Fruit fly (Drosophila melanogaster) Kc167 (cell line): ENCODE results near the gene HIPP1.

Experiments
- Myc ChIP-seq: fragments of >200 bp; optimal IDR thresholded peaks from 2 replicates; lab custom pipeline; 2017; ENCODE audit warnings: missing external identifiers
- ttk ChIP-seq: sonication (Bioruptor generic); optimal IDR thresholded peaks from 2 replicates; lab custom pipeline; 2017; ENCODE audit warnings: missing external identifiers

HIPP1 gene

DNA sequence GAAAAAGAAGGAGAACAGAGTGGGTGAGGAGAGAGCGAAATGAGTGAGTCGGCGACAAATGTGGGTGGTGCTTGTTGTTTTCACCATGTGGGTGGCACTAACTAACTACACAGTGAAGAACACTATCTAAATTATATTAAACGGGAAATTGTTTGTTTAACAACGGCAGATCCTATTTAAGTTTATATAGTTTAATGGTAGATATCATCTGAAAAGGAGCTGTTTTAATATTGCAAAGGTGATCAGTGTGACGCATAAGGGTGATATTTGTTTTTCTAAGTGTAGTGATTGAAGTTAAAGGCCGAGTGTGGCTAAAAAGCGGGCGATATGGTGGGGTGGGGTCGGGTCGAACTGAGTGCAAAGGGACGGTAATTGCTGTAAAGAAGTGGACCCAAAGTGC is 39.1 kb downstream of the HIPP1 start:
- no peak for TF ChIP-seq Myc (lab: Kevin White, UChicago)
- no peak for TF ChIP-seq ttk (lab: Kevin White, UChicago)

DNA sequence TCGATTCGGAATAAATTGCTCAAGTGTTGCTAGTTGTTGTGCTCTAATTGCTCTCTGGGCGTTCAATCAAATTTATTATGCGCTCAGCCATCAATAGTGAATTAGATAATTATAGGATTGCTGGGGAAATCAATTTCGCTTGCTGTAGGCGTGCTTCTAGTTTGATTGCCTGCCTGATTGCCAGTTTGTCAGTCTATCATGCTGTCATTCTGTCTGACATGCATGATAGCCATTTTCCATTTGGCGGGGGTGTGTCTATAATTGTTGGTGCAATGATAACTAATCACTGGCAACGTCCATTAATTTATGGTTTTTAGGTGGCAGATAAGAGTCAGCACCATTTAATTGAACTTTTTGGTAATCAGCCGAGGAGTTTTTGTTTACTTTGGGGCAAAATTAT is 48.1 kb downstream of the HIPP1 start:
- no peak for TF ChIP-seq ttk (lab: Kevin White, UChicago)
